Fruit fly (Drosophila melanogaster): ENCODE results near the gene Set2.

Gene Set2

DNA sequence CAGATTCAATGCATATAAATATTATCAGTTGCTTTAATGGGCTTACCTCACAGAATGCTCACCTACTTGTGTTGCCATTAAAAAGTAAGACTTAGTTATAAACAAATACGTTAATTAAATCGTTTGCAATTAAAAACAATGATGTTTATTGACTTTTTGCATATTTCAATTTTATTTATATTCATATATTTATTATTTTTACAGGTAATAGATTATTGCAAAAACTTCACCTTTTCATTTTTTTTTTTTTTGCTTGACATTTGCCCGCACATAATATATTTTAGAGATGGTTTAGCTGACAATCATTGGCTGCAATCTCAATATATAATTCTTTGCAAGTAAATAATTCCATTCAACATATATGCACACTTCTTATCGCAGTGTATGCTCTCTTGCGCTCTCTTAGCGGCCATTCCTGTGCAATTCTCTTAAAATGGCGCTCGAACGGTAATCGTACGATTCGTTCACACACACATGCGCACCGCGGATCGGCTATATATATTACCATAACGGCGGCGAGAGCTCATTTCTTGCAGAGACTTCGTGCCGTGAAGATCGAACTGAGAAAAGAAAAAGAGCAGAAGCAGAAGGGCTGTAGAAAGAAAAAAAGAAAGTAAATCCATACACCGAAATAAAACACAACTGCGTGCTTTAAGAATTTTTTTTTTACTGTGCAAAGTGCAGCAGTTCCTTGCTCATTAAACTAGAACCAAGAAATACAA is 16.5 kb upstream of the Set2 start, which contains the start of gene Bcat (continued):
- TF ChIP-seq OdsH (GFP tag; optimal IDR thresholded peaks at IDR 0.05) (peak; percentile 62), CG3032 (tag; optimal IDR thresholded peaks at IDR 0.05) (peak; percentile 12), CG16779 (tag; optimal IDR thresholded peaks at IDR 0.05) (peak; percentile 52), CG6163 (GFP tag; IDR thresholded peaks at IDR 0.05) (0 out of 3 replicates have a peak, but pooled peaks have one; percentile 49), spab (GFP tag; optimal IDR thresholded peaks at IDR 0.05) (peak; percentile 43), Sox14 (GFP tag; optimal IDR thresholded peaks at IDR 0.05) (peak; percentile 60), fd85E (GFP tag; optimal IDR thresholded peaks at IDR 0.05) (no peak), vri (GFP tag; optimal IDR thresholded peaks at IDR 0.05) (peak; percentile 49), fd59A (GFP tag; optimal IDR thresholded peaks at IDR 0.05) (peak; percentile 10), CG15336 (GFP tag; IDR thresholded peaks at IDR 0.05) (peak; percentile 38; the same call in 1 of the 2 replicates), CG7368 (GFP tag; optimal IDR thresholded peaks at IDR 0.05) (peak; percentile 46), CG1621 (tag; optimal IDR thresholded peaks at IDR 0.05) (peak; percentile 14), CG10631 (GFP tag; optimal IDR thresholded peaks at IDR 0.05) (peak; percentile 67), CG4318 (GFP tag; optimal IDR thresholded peaks at IDR 0.05) (peak; percentile 74), Smox (GFP tag; optimal IDR thresholded peaks at IDR 0.05) (peak; percentile 59), pdm3 (GFP tag; optimal IDR thresholded peaks at IDR 0.05) (peak; percentile 64), fkh (GFP tag; optimal IDR thresholded peaks at IDR 0.05) (peak; percentile 4), CG8119 (GFP tag; IDR thresholded peaks at IDR 0.05) (peak; percentile 38; the same call in 2 of the 3 replicates), Eip78C (GFP tag) (peak; percentile 86), esn (GFP tag; optimal IDR thresholded peaks at IDR 0.05) (peak; percentile 84), Eip75B (GFP tag; optimal IDR thresholded peaks at IDR 0.05) (peak; percentile 28), CG6808 (GFP tag; optimal IDR thresholded peaks at IDR 0.05) (peak; percentile 45), CG10669 (GFP tag; optimal IDR thresholded peaks at IDR 0.05) (peak; percentile 43), Lpt (GFP tag; optimal IDR thresholded peaks at IDR 0.05) (no peak), CG3919 (GFP tag; optimal IDR thresholded peaks at IDR 0.05) (peak; percentile 55), CG8319 (GFP tag; optimal IDR thresholded peaks at IDR 0.05) (peak; percentile 25), Hr39 (GFP tag; optimal IDR thresholded peaks at IDR 0.05) (peak; percentile 67), Met (GFP tag; optimal IDR thresholded peaks at IDR 0.05) (peak; percentile 72), CG32006 (GFP tag; optimal IDR thresholded peaks at IDR 0.05) (peak; percentile 87), CG31627 (GFP tag; optimal IDR thresholded peaks at IDR 0.05) (peak; percentile 60), CG11902 (GFP tag; optimal IDR thresholded peaks at IDR 0.05) (peak; percentile 46), Sox15 (GFP tag; optimal IDR thresholded peaks at IDR 0.05) (peak; percentile 72)

DNA sequence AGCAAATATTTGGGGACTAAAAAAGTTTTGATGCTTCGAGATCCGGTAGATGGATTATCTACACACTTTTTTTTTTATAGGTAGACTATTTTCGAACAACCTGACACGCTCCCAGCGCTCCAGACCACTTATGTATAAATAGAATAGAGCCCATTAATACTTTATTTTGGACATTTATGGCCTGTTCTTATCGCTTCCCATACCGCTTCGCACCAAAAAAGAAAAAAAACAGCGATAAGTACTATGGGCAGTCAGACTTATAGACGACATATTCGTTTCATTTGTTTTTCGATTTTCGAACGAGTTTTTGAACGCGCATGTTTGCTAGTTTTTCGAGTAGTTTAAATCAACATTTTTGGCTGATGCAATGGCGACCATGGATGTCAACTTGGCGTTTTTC is 15.4 kb upstream of the Set2 start:
- TF ChIP-seq Hr38 (GFP tag; optimal IDR thresholded peaks at IDR 0.05) (no peak), svp (GFP tag) (no peak)

DNA sequence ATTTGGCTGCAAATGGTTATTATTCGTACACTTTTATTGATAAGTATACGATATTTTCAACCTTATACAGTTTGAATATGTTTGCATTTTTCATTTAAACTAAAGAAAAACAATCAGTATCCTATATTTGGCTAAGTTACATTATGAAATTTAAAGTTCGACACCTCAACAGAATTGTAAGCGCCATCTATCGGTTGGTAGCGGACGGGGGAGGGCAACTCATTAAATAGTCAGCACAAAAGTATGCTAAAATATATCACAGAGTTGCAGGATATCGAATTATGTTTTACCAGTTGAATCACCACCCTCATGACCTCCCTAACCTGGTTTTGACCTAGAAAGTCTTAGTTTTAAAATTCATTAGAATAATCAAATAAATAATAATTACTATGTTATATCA is 11.8 kb upstream of the Set2 start:
- TF ChIP-seq CG3919 (GFP tag; optimal IDR thresholded peaks at IDR 0.05): peak; percentile 8
- no peak for TF ChIP-seq CG10669 (GFP tag; optimal IDR thresholded peaks at IDR 0.05)
- TF ChIP-seq Eip78C (GFP tag): peak; percentile 82
- peak; percentile 0 for TF ChIP-seq esn (GFP tag; optimal IDR thresholded peaks at IDR 0.05)

- no peak for TF ChIP-seq OdsH (GFP tag; optimal IDR thresholded peaks at IDR 0.05)
- TF ChIP-seq CG8319 (GFP tag; optimal IDR thresholded peaks at IDR 0.05): no peak
- TF ChIP-seq CG1621 (tag; optimal IDR thresholded peaks at IDR 0.05): no peak
- TF ChIP-seq CG3919 (GFP tag; optimal IDR thresholded peaks at IDR 0.05): no peak
- TF ChIP-seq achi (GFP tag; optimal IDR thresholded peaks at IDR 0.05): no peak
- TF ChIP-seq Eip75B (GFP tag; optimal IDR thresholded peaks at IDR 0.05): no peak
Observed at dm6 chrX:13402763-13403162, 10.3 kb upstream of the Set2 start, which contains the start of gene CG12725. Gene CG12725, minus strand, starts transcription at chrX:13402863.

Measured in whole organism, prepupa.